Worm (Caenorhabditis elegans) whole organism, L3 larva: ENCODE data around the gene F53F1.3.

Experiments
- R02D3.7 ChIP-seq: fragments of 150-350 bp; optimal IDR thresholded peaks from 2 replicates; lab custom pipeline; 2014; ENCODE audit warnings: missing biosample characterization, missing genetic modification characterization
- ZK546.5 ChIP-seq: sonication (generic microtip); optimal IDR thresholded peaks from 2 replicates; lab custom pipeline; 2017; ENCODE audit warnings: missing biosample characterization, missing genetic modification characterization
- aly-2 ChIP-seq: fragments of 150-350 bp; optimal IDR thresholded peaks from 2 replicates; lab custom pipeline; 2014; ENCODE audit warnings: missing biosample characterization, missing genetic modification characterization
- ama-1 ChIP-seq: fragments of 150-350 bp; optimal IDR thresholded peaks from 2 replicates; lab custom pipeline; 2018
- daf-12 ChIP-seq: fragments of 150-350 bp; optimal IDR thresholded peaks from 2 replicates; lab custom pipeline; 2014; ENCODE audit warnings: missing biosample characterization, missing genetic modification reagents, missing genetic modification characterization
- egl-5 ChIP-seq: fragments of 150-350 bp; optimal IDR thresholded peaks from 2 replicates; lab custom pipeline; 2017; ENCODE audit warnings: missing biosample characterization, missing genetic modification reagents, missing genetic modification characterization, inconsistent platforms
- elt-1 ChIP-seq: fragments of 150-350 bp; optimal IDR thresholded peaks from 2 replicates; lab custom pipeline; 2014; ENCODE audit warnings: missing biosample characterization, missing genetic modification characterization
- elt-3 ChIP-seq, 3 experiments: fragments of 150-350 bp in 1 of 3; sonication (generic microtip) in 2 of 3; optimal IDR thresholded peaks; 2 replicates in 2 of 3; 4 replicates in 1 of 3; lab custom pipeline; 2014 to 2017; ENCODE audit warnings: missing biosample characterization in 3 of 3, missing genetic modification characterization in 3 of 3
- eor-1 ChIP-seq, 2 experiments: fragments of 150-350 bp; optimal IDR thresholded peaks; 2 replicates each; lab custom pipeline; 2014 to 2018; ENCODE audit warnings: missing biosample characterization in 2 of 2, missing genetic modification characterization in 2 of 2
- fos-1 ChIP-seq: fragments of 150-350 bp; optimal IDR thresholded peaks from 2 replicates; lab custom pipeline; 2014; ENCODE audit warnings: missing biosample characterization, missing genetic modification characterization
- hmg-11 ChIP-seq: sonication (generic microtip); optimal IDR thresholded peaks from 2 replicates; lab custom pipeline; 2016; ENCODE audit warnings: missing genetic modification characterization, missing compliant biosample characterization
- jun-1 ChIP-seq: fragments of 150-350 bp; optimal IDR thresholded peaks from 2 replicates; lab custom pipeline; 2014; ENCODE audit warnings: missing biosample characterization, missing genetic modification reagents, missing genetic modification characterization
- lin-15B ChIP-seq: fragments of 150-350 bp; optimal IDR thresholded peaks from 2 replicates; lab custom pipeline; 2014; ENCODE audit warnings: missing biosample characterization, missing genetic modification characterization
- lin-39 ChIP-seq: fragments of 150-350 bp; optimal IDR thresholded peaks from 2 replicates; lab custom pipeline; 2018; ENCODE audit warnings: missing biosample characterization, missing genetic modification reagents, missing genetic modification characterization
- lsy-12 ChIP-seq: sonication (generic microtip); optimal IDR thresholded peaks from 2 replicates; lab custom pipeline; 2016; ENCODE audit warnings: mild to moderate bottlenecking, missing genetic modification characterization, missing compliant biosample characterization
- mdl-1 ChIP-seq: fragments of 150-350 bp; optimal IDR thresholded peaks from 2 replicates; lab custom pipeline; 2014; ENCODE audit warnings: missing biosample characterization, missing genetic modification characterization
- nhr-23 ChIP-seq: fragments of 150-350 bp; optimal IDR thresholded peaks from 2 replicates; lab custom pipeline; 2014; ENCODE audit warnings: missing biosample characterization, missing genetic modification reagents, missing genetic modification characterization
- nhr-237 ChIP-seq: fragments of 150-350 bp; optimal IDR thresholded peaks from 2 replicates; lab custom pipeline; 2014; ENCODE audit warnings: missing biosample characterization, missing genetic modification characterization
- nhr-25 ChIP-seq: sonication (generic microtip); optimal IDR thresholded peaks from 2 replicates; lab custom pipeline; 2017; ENCODE audit warnings: missing biosample characterization, missing genetic modification characterization
- nhr-28 ChIP-seq: fragments of 150-350 bp; optimal IDR thresholded peaks from 2 replicates; lab custom pipeline; 2014; ENCODE audit warnings: missing biosample characterization, missing genetic modification characterization
- nhr-43 ChIP-seq: sonication (generic microtip); optimal IDR thresholded peaks from 2 replicates; lab custom pipeline; 2016; ENCODE audit warnings: mild to moderate bottlenecking, missing genetic modification characterization, missing compliant biosample characterization; ENCODE audit not compliant: poor library complexity, severe bottlenecking
- nhr-67 ChIP-seq: fragments of 150-350 bp; optimal IDR thresholded peaks from 2 replicates; lab custom pipeline; 2014; ENCODE audit warnings: missing biosample characterization, missing genetic modification characterization
- nhr-76 ChIP-seq: fragments of 150-350 bp; sonication (generic microtip); optimal IDR thresholded peaks from 5 replicates; lab custom pipeline; 2014; ENCODE audit warnings: missing biosample characterization, missing genetic modification characterization
- nhr-77 ChIP-seq: fragments of 150-350 bp; optimal IDR thresholded peaks from 2 replicates; lab custom pipeline; 2014; ENCODE audit warnings: missing biosample characterization, missing genetic modification characterization
- pha-4 ChIP-seq: fragments of 150-350 bp; optimal IDR thresholded peaks from 2 replicates; lab custom pipeline; 2014; ENCODE audit warnings: missing biosample characterization, missing genetic modification reagents, missing genetic modification characterization
- pqm-1 ChIP-seq: fragments of 150-350 bp; optimal IDR thresholded peaks from 2 replicates; lab custom pipeline; 2017; ENCODE audit warnings: missing biosample characterization, missing genetic modification characterization, inconsistent platforms
- snpc-4 ChIP-seq: fragments of 150-350 bp; optimal IDR thresholded peaks from 2 replicates; lab custom pipeline; 2014; ENCODE audit warnings: missing biosample characterization, missing genetic modification characterization
- ztf-11 ChIP-seq: fragments of 150-350 bp; optimal IDR thresholded peaks from 2 replicates; lab custom pipeline; 2014; ENCODE audit warnings: missing biosample characterization, missing genetic modification characterization
- ztf-4 ChIP-seq: fragments of 150-350 bp; optimal IDR thresholded peaks from 2 replicates; lab custom pipeline; 2014; ENCODE audit warnings: missing biosample characterization, missing genetic modification characterization

The F53F1.3 gene

DNA sequence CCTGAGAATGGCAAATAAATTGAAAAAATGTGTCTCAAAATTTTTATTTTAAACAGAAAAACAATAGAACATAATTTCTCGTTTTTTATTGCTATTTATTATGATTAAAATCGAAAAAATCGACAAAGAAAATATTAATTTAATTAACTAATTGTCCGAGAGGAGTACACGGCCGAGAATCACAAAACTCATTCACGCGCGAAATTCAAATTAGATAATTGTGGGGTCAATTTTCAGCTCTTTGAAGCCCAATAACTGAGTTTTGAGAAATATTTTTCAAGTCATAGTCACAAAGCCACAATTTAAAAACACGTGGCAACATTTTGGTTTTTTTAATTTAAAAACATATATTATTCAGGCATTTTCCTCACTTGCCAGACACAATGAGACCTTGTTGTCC, 1.0 kb downstream of the F53F1.3 start:
- TF ChIP-seq daf-12 (tag; lab: Kevin White, UChicago), result no peak
- no peak for TF ChIP-seq fos-1 (tag; lab: Kevin White, UChicago)
- no peak for TF ChIP-seq R02D3.7 (tag; lab: Kevin White, UChicago)
- TF ChIP-seq ama-1 (lab: Kevin White, UChicago), result no peak
- TF ChIP-seq egl-5 (tag; lab: Kevin White, UChicago), result no peak
- TF ChIP-seq nhr-25 (tag; lab: Kevin White, UChicago), result no peak
- TF ChIP-seq ztf-11 (tag; lab: Kevin White, UChicago), result no peak
- peak; percentile 23 for TF ChIP-seq nhr-43 (tag; lab: Kevin White, UChicago)
- peak; percentile 8 for TF ChIP-seq nhr-23 (tag; lab: Kevin White, UChicago)
- no peak for TF ChIP-seq nhr-28 (tag; lab: Kevin White, UChicago)
- TF ChIP-seq lsy-12 (tag; lab: Kevin White, UChicago), result no peak
- no peak for TF ChIP-seq nhr-237
- peak; percentile 41 for TF ChIP-seq pha-4
- no peak for TF ChIP-seq nhr-67
- no peak for TF ChIP-seq nhr-76
- no peak for TF ChIP-seq nhr-77
- TF ChIP-seq, all 47 proteins: peak for 3

- TF ChIP-seq elt-1 (tag; lab: Kevin White, UChicago), result no peak
- TF ChIP-seq R02D3.7 (tag; lab: Kevin White, UChicago), result no peak
- TF ChIP-seq nhr-25 (tag; lab: Kevin White, UChicago), result peak; percentile 69
These were observed 2.6 kb downstream of the F53F1.3 start, which contains the start of gene F53F1.4 for ce11 chrV:13410688-13411087. Gene F53F1.4, plus strand, starts transcription at chrV:13411077.

ce11 chrV:13411225-13411991, 3.4 kb downstream of the F53F1.3 start:
- TF ChIP-seq R02D3.7 (tag; lab: Kevin White, UChicago), result no peak
- peak; percentile 29 for TF ChIP-seq nhr-43 (tag; lab: Kevin White, UChicago)
- TF ChIP-seq mdl-1 (tag; lab: Kevin White, UChicago), result no peak
- peak in 1 of 3 experiments; percentile 41 for TF ChIP-seq elt-3 (tag; optimal IDR thresholded peaks at IDR 0.05; lab: Kevin White, UChicago)
- TF ChIP-seq nhr-28 (tag; lab: Kevin White, UChicago), result no peak
- TF ChIP-seq ama-1 (lab: Kevin White, UChicago), result peak; percentile 81
- TF ChIP-seq nhr-25 (tag; lab: Kevin White, UChicago), result peak; percentile 86
- TF ChIP-seq hmg-11 (tag; lab: Kevin White, UChicago), result no peak
- TF ChIP-seq snpc-4, result no peak
- no peak for TF ChIP-seq eor-1 (tag; optimal IDR thresholded peaks at IDR 0.05; lab: Kevin White, UChicago)
- TF ChIP-seq lin-39, result no peak
- peak; percentile 38 for TF ChIP-seq nhr-77
- TF ChIP-seq pha-4, result no peak

DNA sequence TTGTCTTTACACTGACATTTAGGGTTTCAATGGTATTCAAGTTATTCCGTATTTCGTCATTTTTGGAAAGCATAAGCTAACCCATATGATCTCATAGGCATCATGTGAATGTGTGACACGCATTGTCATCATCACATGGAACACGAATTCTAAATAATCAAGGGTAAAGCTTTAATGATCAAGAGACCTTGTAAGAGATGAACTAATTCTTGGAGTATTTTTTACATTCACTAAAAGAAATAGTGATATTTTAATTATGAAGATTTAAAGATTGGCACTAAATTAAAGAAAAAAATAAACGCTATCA, 3.9 kb downstream of the F53F1.3 start:
- TF ChIP-seq R02D3.7 (tag; lab: Kevin White, UChicago) (no peak), jun-1 (no peak), lin-15B (no peak), elt-1 (tag; lab: Kevin White, UChicago) (no peak), aly-2 (tag; lab: Kevin White, UChicago) (no peak), eor-1 (tag; optimal IDR thresholded peaks at IDR 0.05; lab: Kevin White, UChicago) (no peak)

ce11 chrV:13413301-13413700, 5.3 kb downstream of the F53F1.3 start:
- peak; percentile 31 for TF ChIP-seq nhr-23 (tag; lab: Kevin White, UChicago)
- peak; percentile 88 for TF ChIP-seq nhr-25 (tag; lab: Kevin White, UChicago)
- TF ChIP-seq fos-1 (tag; lab: Kevin White, UChicago), result peak; percentile 24
- TF ChIP-seq ZK546.5 (tag; lab: Kevin White, UChicago), result no peak
- TF ChIP-seq elt-3 (tag; optimal IDR thresholded peaks at IDR 0.05; lab: Kevin White, UChicago), result peak in 1 of 3 experiments; percentile 37
- TF ChIP-seq pqm-1 (tag; lab: Kevin White, UChicago), result no peak

DNA sequence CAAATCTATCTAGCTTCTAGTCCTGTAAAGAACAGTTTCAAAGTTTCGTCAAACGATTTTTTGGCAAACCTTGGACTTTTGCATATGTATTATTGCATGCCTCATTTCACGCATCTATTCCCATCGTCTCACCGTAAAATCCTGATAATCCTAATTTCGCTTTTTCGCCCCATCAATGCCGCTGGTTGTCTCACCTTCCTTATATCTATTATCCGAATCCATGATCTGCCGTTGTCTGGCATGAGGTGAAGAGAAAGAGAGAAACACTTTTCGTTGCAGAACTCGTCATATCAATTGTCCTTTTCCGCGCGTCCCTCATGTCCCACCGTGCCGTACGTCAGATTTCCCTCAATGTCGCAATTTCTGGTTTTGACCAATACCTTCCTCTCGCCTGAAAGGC, 6.5 kb downstream of the F53F1.3 start, which contains the start of gene cut-2:
Gene cut-2, plus strand, starts transcription at position 365 of the 400 bp plus-strand sequence.
- TF ChIP-seq nhr-25 (tag; lab: Kevin White, UChicago), result peak; percentile 10
- TF ChIP-seq ztf-4 (tag; lab: Kevin White, UChicago), result no peak
